Worm (Caenorhabditis elegans) whole organism, midembryonic: ENCODE measurements around the gene oac-22.
"Not testable (repeated sequence)": the region's sequence is repeated elsewhere in the genome, so short reads cannot be mapped to it uniquely, and the experiment has no call there.

Experiments used
- T22C8.4 ChIP-seq: fragments of 200-800 bp; sonication (Bioruptor generic); IDR thresholded peaks from 2 replicates; pipeline ENCODE4 v1.3.6; 2022; ENCODE audit warnings: missing genetic modification characterization, missing compliant biosample characterization
- cog-1 ChIP-seq: sonication (generic microtip); optimal IDR thresholded peaks from 2 replicates; lab custom pipeline; 2016; ENCODE audit warnings: missing genetic modification characterization, missing compliant biosample characterization
- flt-1 ChIP-seq: fragments of 200-800 bp; sonication (Bioruptor generic); IDR thresholded peaks from 2 replicates; pipeline ENCODE4 v1.3.6; 2022; ENCODE audit warnings: missing genetic modification characterization, missing compliant biosample characterization
- klf-2 ChIP-seq: fragments of 200-800 bp; sonication (Bioruptor generic); conservative IDR thresholded peaks from 2 replicates; pipeline ENCODE4 v1.3.6; 2022; ENCODE audit warnings: missing genetic modification reagents, missing genetic modification characterization, missing compliant biosample characterization
- med-1 ChIP-seq: sonication (generic microtip); optimal IDR thresholded peaks from 2 replicates; lab custom pipeline; 2017; ENCODE audit warnings: missing genetic modification characterization, mild to moderate bottlenecking, missing compliant biosample characterization, antibody characterized with exemption, missing genetic modification reagents; ENCODE audit not compliant: insufficient read depth
- ref-1 ChIP-seq: fragments of 200-800 bp; sonication (Bioruptor generic); conservative IDR thresholded peaks from 2 replicates; pipeline ENCODE4 v1.3.6; 2022; ENCODE audit warnings: missing genetic modification reagents, missing genetic modification characterization, missing compliant biosample characterization
- tab-1 ChIP-seq: fragments of 200-800 bp; sonication (Bioruptor generic); IDR thresholded peaks from 2 replicates; pipeline ENCODE4 v1.3.6; 2022; ENCODE audit warnings: missing genetic modification characterization, missing compliant biosample characterization
- ztf-23 ChIP-seq: fragments of 200-800 bp; sonication (Bioruptor generic); IDR thresholded peaks from 2 replicates; pipeline ENCODE4 v1.3.6; 2022; ENCODE audit warnings: missing genetic modification reagents, missing genetic modification characterization, missing compliant biosample characterization
- ztf-29 ChIP-seq: fragments of 200-800 bp; sonication (Bioruptor generic); IDR thresholded peaks from 2 replicates; pipeline ENCODE4 v1.3.6; 2022; ENCODE audit warnings: missing genetic modification reagents, missing genetic modification characterization, missing compliant biosample characterization

oac-22 gene

DNA sequence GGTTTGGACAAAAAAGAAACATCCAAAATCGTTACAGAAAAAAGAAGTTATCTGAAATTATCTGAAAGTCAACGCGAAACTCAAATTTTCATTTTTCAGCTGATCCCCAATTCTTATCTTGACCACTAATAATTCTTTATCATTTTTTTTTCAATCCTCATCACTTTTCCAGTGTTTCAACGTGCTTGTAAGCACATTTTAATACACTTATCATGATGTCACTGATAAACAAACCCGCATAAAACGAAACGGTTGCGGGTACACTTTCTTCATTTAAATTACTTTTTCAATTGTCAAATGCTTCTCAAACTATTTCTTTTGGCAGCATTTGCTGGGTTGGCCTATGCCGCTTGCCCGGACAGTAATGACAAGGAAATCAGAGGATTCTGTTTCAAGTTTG, 36.4 kb downstream of the oac-22 start, which contains the start of gene clec-67:
Gene clec-67 (plus strand): TSS at position 268 of the 400 bp plus-strand sequence.
- TF ChIP-seq klf-2 (GFP tag; lab: Robert Waterston, UW) (no peak), flt-1 (GFP tag; lab: Robert Waterston, UW) (no peak), cog-1 (tag; lab: Kevin White, UChicago) (no peak), tab-1 (GFP tag; lab: Robert Waterston, UW) (no peak), ztf-23 (GFP tag; lab: Robert Waterston, UW) (no peak), med-1 (GFP tag; lab: Kevin White, UChicago) (no peak), T22C8.4 (GFP tag; lab: Robert Waterston, UW) (no peak), ztf-29 (GFP tag; lab: Robert Waterston, UW) (no peak), ref-1 (no peak)

ce11 chrIV:3926117-3926516, 40.6 kb downstream of the oac-22 start, which contains the start of gene clec-68:
TSS of gene clec-68 (plus strand) at chrIV:3926417.
- TF ChIP-seq tab-1 (GFP tag; lab: Robert Waterston, UW) (no peak), ref-1 (no peak), flt-1 (GFP tag; lab: Robert Waterston, UW) (no peak), ztf-29 (GFP tag; lab: Robert Waterston, UW) (no peak), T22C8.4 (GFP tag; lab: Robert Waterston, UW) (no peak), cog-1 (tag; lab: Kevin White, UChicago) (no peak), klf-2 (GFP tag; lab: Robert Waterston, UW) (no peak), ztf-23 (GFP tag; lab: Robert Waterston, UW) (no peak), med-1 (GFP tag; lab: Kevin White, UChicago) (no peak)

- TF ChIP-seq cog-1 (tag; lab: Kevin White, UChicago); ref-1; flt-1 (GFP tag; lab: Robert Waterston, UW): not testable (repeated sequence)
These were observed 46.9 kb downstream of the oac-22 start, which contains the start of gene clec-70 for ce11 chrIV:3932408-3932807. TSS of gene clec-70 (plus strand) at chrIV:3932708.

DNA sequence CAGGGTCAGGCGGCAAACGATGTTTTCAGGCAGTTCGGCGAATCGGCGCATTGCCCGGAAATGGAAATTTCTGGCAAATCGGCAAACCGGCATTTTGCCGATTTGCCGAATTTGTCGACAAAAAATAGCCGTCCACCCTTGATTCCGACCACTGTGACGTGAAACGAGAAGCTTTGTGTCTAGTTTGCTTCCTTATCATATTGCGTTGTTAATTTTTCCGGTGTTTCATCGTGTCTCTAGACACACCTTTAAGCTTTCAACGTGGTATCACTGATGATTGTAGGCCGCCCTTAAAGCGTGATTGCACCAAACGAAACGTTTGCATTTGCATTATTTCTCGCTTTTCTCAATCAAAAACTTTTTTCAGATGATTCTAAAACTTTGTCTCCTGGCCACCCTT, 51.6 kb downstream of the oac-22 start, which contains the start of gene clec-71:
Gene clec-71 (plus strand): TSS at position 362 of the 400 bp plus-strand sequence.
- no peak for TF ChIP-seq flt-1 (GFP tag; lab: Robert Waterston, UW)
- TF ChIP-seq tab-1 (GFP tag; lab: Robert Waterston, UW), result no peak
- TF ChIP-seq ztf-23 (GFP tag; lab: Robert Waterston, UW), result no peak
- no peak for TF ChIP-seq T22C8.4 (GFP tag; lab: Robert Waterston, UW)
- no peak for TF ChIP-seq klf-2 (GFP tag; lab: Robert Waterston, UW)
- TF ChIP-seq ztf-29 (GFP tag; lab: Robert Waterston, UW), result no peak
- TF ChIP-seq med-1 (GFP tag; lab: Kevin White, UChicago), result no peak
- TF ChIP-seq ref-1, result no peak
- no peak for TF ChIP-seq cog-1 (tag; lab: Kevin White, UChicago)
